Fruit fly (Drosophila melanogaster) whole organism, embryonic: ENCODE data around the gene CG34028.

Source experiments
- Aef1 ChIP-seq: fragments of 200-800 bp; sonication (Bioruptor generic); IDR thresholded peaks from 3 replicates; pipeline ENCODE4 v1.3.6; 2022; ENCODE audit warnings: missing biosample characterization, missing genetic modification characterization
- sens-2 ChIP-seq: fragments of 200-800 bp; sonication (Bioruptor generic); IDR thresholded peaks from 2 replicates; pipeline ENCODE4 v1.3.6; 2022; ENCODE audit warnings: missing biosample characterization, missing genetic modification characterization

DNA sequence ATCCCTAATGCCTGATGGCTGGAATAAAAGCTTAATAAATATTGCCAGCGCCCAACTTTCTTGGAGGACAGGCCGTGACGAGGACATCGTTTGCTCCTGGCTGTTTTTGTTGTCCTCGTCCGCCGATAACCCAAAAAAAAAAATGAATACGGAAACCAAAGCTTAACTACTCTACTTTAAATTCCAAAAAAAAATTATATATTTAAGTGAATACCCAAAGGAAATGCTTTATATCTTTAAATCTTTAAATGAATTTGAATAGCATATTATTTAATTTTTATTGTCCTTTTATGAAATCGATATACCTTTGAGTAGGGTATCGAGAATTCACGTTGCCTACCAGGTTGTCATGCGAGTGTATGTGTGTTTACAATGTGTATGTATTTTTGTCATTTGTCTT is 8.9 kb downstream of the CG34028 start:
- TF ChIP-seq Aef1 (GFP tag; lab: Robert Waterston, UW): no peak
- TF ChIP-seq sens-2 (GFP tag; lab: Robert Waterston, UW): no peak
